Worm (Caenorhabditis elegans): ENCODE results near the gene rilp-1.

DNA sequence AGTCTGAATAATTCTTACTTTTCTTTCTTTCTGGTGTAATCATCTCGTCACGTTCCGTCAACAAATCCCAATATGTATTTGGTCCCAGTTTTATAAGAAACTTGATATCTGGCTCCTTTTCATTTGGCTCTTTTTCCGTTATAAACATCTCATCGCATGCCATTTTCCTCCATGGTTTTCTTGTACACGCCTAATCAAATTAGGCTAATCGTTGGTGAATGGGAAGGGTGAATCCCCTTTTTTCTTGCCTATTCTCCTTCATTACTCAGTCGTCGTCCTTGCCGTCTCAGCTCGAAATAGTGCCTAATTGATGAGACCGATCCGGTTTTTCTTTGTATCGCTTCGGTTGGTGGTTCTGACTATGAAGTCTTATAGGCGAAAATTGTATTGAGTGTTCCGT, 1.8 kb upstream of the rilp-1 start:
- TF ChIP-seq W03F9.2 (tag; optimal IDR thresholded peaks at IDR 0.05) (no peak), him-1 (tag; optimal IDR thresholded peaks at IDR 0.05) (no peak)

Data from whole organism, L4/young adult.